Fruit fly (Drosophila melanogaster) S2 (cell line): ENCODE data around the gene CG16903.

Source experiments
- CG8478 ChIP-seq: fragments of >200 bp; optimal IDR thresholded peaks from 2 replicates; lab custom pipeline; 2018
- CTCF ChIP-seq, 2 experiments: fragments of >200 bp; optimal IDR thresholded peaks; 2 replicates each; lab custom pipeline; 2018

- TF ChIP-seq CTCF (optimal IDR thresholded peaks at IDR 0.05; lab: Kevin White, UChicago), result no peak
- no peak for TF ChIP-seq CG8478 (lab: Kevin White, UChicago)
These were observed 28.4 kb upstream of the CG16903 start for dm6 chrX:2108639-2109038.
